Worm (Caenorhabditis elegans) whole organism, young adult: ENCODE measurements around the gene ZK550.2.

Experiments used
- B0261.1 ChIP-seq: sonication (generic microtip); optimal IDR thresholded peaks from 2 replicates; lab custom pipeline; 2016; ENCODE audit warnings: mild to moderate bottlenecking, missing genetic modification characterization, moderate library complexity, missing compliant biosample characterization
- B0336.3 ChIP-seq: fragments of 200-800 bp; sonication (Bioruptor generic); IDR thresholded peaks from 2 replicates; pipeline ENCODE4 v1.3.6; 2022; ENCODE audit warnings: missing genetic modification characterization, missing compliant biosample characterization
- C17E4.6 ChIP-seq: fragments of 200-800 bp; sonication (Bioruptor generic); IDR thresholded peaks from 2 replicates; pipeline ENCODE4 v1.3.6; 2022; ENCODE audit warnings: missing genetic modification reagents, missing genetic modification characterization, missing compliant biosample characterization
- D2030.7 ChIP-seq: fragments of 200-800 bp; sonication (Bioruptor generic); IDR thresholded peaks from 2 replicates; pipeline ENCODE4 v1.3.6; 2022; ENCODE audit warnings: missing genetic modification reagents, missing genetic modification characterization, missing compliant biosample characterization
- F37B4.10 ChIP-seq: fragments of 200-800 bp; sonication (Bioruptor generic); IDR thresholded peaks from 2 replicates; pipeline ENCODE4 v1.3.6; 2022; ENCODE audit warnings: missing genetic modification characterization, missing compliant biosample characterization
- F57C9.4 ChIP-seq: sonication (generic microtip); optimal IDR thresholded peaks from 2 replicates; lab custom pipeline; 2017; ENCODE audit warnings: mild to moderate bottlenecking, missing genetic modification characterization, missing compliant biosample characterization
- Y53G8AR.9 ChIP-seq: fragments of 200-800 bp; sonication (Bioruptor generic); conservative IDR thresholded peaks from 2 replicates; pipeline ENCODE4 v1.3.6; 2022; ENCODE audit warnings: missing genetic modification reagents, missing genetic modification characterization, missing compliant biosample characterization
- Y56A3A.18 ChIP-seq: fragments of 200-800 bp; sonication (Bioruptor generic); IDR thresholded peaks from 2 replicates; pipeline ENCODE4 v1.3.6; 2022; ENCODE audit warnings: missing genetic modification reagents, missing genetic modification characterization, missing compliant biosample characterization
- Y67H2A.10 ChIP-seq: fragments of 200-800 bp; sonication (Bioruptor generic); conservative IDR thresholded peaks from 2 replicates; pipeline ENCODE4 v1.3.6; 2022; ENCODE audit warnings: missing genetic modification reagents, missing genetic modification characterization, missing compliant biosample characterization
- Y79H2A.3 ChIP-seq: fragments of 200-800 bp; sonication (Bioruptor generic); conservative IDR thresholded peaks from 2 replicates; pipeline ENCODE4 v1.3.6; 2022; ENCODE audit warnings: missing genetic modification reagents, missing genetic modification characterization, missing compliant biosample characterization
- ama-1 ChIP-seq, 3 experiments: fragments of 150-350 bp in 1 of 3; sonication (generic microtip) in 2 of 3; optimal IDR thresholded peaks; 2 replicates each; lab custom pipeline; 2014 to 2018; ENCODE audit warnings: missing biosample characterization in 2 of 3, missing genetic modification characterization in 2 of 3, missing genetic modification reagents in 2 of 3
- aptf-3 ChIP-seq: fragments of 200-800 bp; sonication (Bioruptor generic); IDR thresholded peaks from 2 replicates; pipeline ENCODE4 v1.3.6; 2022; ENCODE audit warnings: missing genetic modification characterization, missing compliant biosample characterization
- ceh-27 ChIP-seq: fragments of 200-800 bp; sonication (Bioruptor generic); optimal IDR thresholded peaks from 2 replicates; lab custom pipeline; 2018; ENCODE audit warnings: mild to moderate bottlenecking, missing genetic modification characterization, moderate library complexity, missing compliant biosample characterization
- ceh-40 ChIP-seq: fragments of 200-800 bp; sonication (Bioruptor generic); IDR thresholded peaks from 2 replicates; pipeline ENCODE4 v1.3.6; 2022; ENCODE audit warnings: missing genetic modification characterization, missing compliant biosample characterization
- dox-1 ChIP-seq: fragments of 200-800 bp; sonication (Bioruptor generic); IDR thresholded peaks from 2 replicates; pipeline ENCODE4 v1.3.6; 2022; ENCODE audit warnings: missing genetic modification reagents, missing genetic modification characterization, missing compliant biosample characterization
- dpff-1 ChIP-seq: sonication (generic microtip); optimal IDR thresholded peaks from 2 replicates; lab custom pipeline; 2017; ENCODE audit warnings: mild to moderate bottlenecking, missing genetic modification characterization, missing compliant biosample characterization
- dpl-1 ChIP-seq: fragments of 150-350 bp; optimal IDR thresholded peaks from 2 replicates; lab custom pipeline; 2014; ENCODE audit warnings: missing biosample characterization, missing genetic modification reagents, missing genetic modification characterization
- egrh-3 ChIP-seq: fragments of 200-800 bp; sonication (Bioruptor generic); IDR thresholded peaks from 2 replicates; pipeline ENCODE4 v1.3.6; 2022; ENCODE audit warnings: missing genetic modification reagents, missing genetic modification characterization, missing compliant biosample characterization
- hlh-26 ChIP-seq: fragments of 200-800 bp; sonication (Bioruptor generic); conservative IDR thresholded peaks from 2 replicates; pipeline ENCODE4 v1.3.6; 2022; ENCODE audit warnings: missing genetic modification reagents, missing genetic modification characterization, missing compliant biosample characterization
- lir-1 ChIP-seq: fragments of 200-800 bp; sonication (Bioruptor generic); conservative IDR thresholded peaks from 2 replicates; pipeline ENCODE4 v1.3.6; 2022; ENCODE audit warnings: missing genetic modification reagents, missing genetic modification characterization, missing compliant biosample characterization
- madf-6 ChIP-seq: fragments of 200-800 bp; sonication (Bioruptor generic); IDR thresholded peaks from 2 replicates; pipeline ENCODE4 v1.3.6; 2022; ENCODE audit warnings: missing genetic modification reagents, missing genetic modification characterization, missing compliant biosample characterization
- mel-28 ChIP-seq: sonication (generic microtip); optimal IDR thresholded peaks from 2 replicates; lab custom pipeline; 2016; ENCODE audit warnings: borderline replicate concordance, mild to moderate bottlenecking, missing genetic modification characterization, missing compliant biosample characterization
- mxl-1 ChIP-seq: sonication (generic microtip); optimal IDR thresholded peaks from 2 replicates; lab custom pipeline; 2016; ENCODE audit warnings: missing genetic modification characterization, missing compliant biosample characterization
- nhr-120 ChIP-seq: fragments of 200-800 bp; sonication (Bioruptor generic); IDR thresholded peaks from 2 replicates; pipeline ENCODE4 v1.3.6; 2022; ENCODE audit warnings: missing genetic modification characterization, missing compliant biosample characterization
- nhr-179 ChIP-seq: sonication (generic microtip); optimal IDR thresholded peaks from 2 replicates; lab custom pipeline; 2016; ENCODE audit warnings: mild to moderate bottlenecking, missing genetic modification characterization, missing compliant biosample characterization
- pha-4 ChIP-seq: fragments of 150-350 bp; sonication (generic microtip); optimal IDR thresholded peaks from 2 replicates; lab custom pipeline; 2014; ENCODE audit warnings: missing biosample characterization, missing genetic modification reagents, missing genetic modification characterization
- snpc-1.1 ChIP-seq: sonication (generic microtip); optimal IDR thresholded peaks from 2 replicates; lab custom pipeline; 2017; ENCODE audit warnings: missing genetic modification characterization, mild to moderate bottlenecking, missing compliant biosample characterization, antibody characterized with exemption, moderate library complexity, missing genotype, missing genetic modification reagents; ENCODE audit not compliant: insufficient read depth
- snpc-1.3 ChIP-seq: sonication (generic microtip); optimal IDR thresholded peaks from 2 replicates; lab custom pipeline; 2017; ENCODE audit warnings: missing genetic modification characterization, mild to moderate bottlenecking, missing compliant biosample characterization, antibody characterized with exemption, moderate library complexity, missing genotype, missing genetic modification reagents; ENCODE audit not compliant: insufficient read depth
- snpc-4 ChIP-seq, 5 experiments: fragments of 150-350 bp in 1 of 5; sonication (generic microtip) in 4 of 5; optimal IDR thresholded peaks; 2 replicates each; lab custom pipeline; 2014 to 2018; ENCODE audit warnings: missing genetic modification characterization in 5 of 5, missing biosample characterization in 3 of 5, antibody characterized with exemption in 2 of 5, mild to moderate bottlenecking in 2 of 5, missing compliant biosample characterization in 2 of 5, missing genotype in 2 of 5, moderate library complexity in 2 of 5, missing genetic modification reagents in 1 of 5
- sptf-2 ChIP-seq: fragments of 200-800 bp; sonication (Bioruptor generic); optimal IDR thresholded peaks from 2 replicates; lab custom pipeline; 2018; ENCODE audit warnings: mild to moderate bottlenecking, missing genetic modification characterization, missing compliant biosample characterization
- xnd-1 ChIP-seq: sonication (generic microtip); optimal IDR thresholded peaks from 2 replicates; lab custom pipeline; 2016; ENCODE audit warnings: missing genotype, missing genetic modification reagents, missing genetic modification characterization, missing compliant biosample characterization
- zfh-2 ChIP-seq: fragments of 200-800 bp; sonication (Bioruptor generic); conservative IDR thresholded peaks from 2 replicates; pipeline ENCODE4 v1.3.6; 2022; ENCODE audit warnings: missing genetic modification reagents, missing genetic modification characterization, missing compliant biosample characterization
- ztf-18 ChIP-seq: sonication (generic microtip); optimal IDR thresholded peaks from 2 replicates; lab custom pipeline; 2016; ENCODE audit warnings: missing genotype, mild to moderate bottlenecking, missing genetic modification characterization, missing compliant biosample characterization
- ztf-25 ChIP-seq: fragments of 200-800 bp; sonication (Bioruptor generic); IDR thresholded peaks from 2 replicates; pipeline ENCODE4 v1.3.6; 2022; ENCODE audit warnings: missing genetic modification reagents, missing genetic modification characterization, missing compliant biosample characterization

The ZK550.2 gene

DNA sequence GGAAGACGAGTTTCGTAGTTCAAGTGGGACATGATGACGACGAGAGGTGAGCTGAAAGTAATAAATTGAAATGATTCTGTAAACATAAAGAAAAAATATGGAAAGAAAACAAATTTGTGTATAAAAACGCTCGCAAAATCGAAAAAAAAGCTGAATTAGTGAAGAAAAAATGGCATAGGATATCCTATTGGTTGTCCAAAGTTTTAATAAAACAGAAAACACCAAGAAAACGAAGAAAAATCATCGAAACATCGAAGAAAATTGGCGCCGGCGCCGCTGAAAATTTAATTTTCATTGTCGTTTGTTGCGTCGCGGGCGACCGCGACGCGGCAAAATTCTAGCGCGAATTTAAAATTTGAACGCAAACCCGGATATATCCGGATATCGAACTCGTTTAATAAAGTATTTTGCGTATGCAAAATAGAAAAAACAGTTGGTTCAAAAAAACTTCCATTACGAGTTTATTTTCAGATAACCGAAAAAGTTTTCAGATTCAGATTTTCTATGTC lies 28.3 kb downstream of the ZK550.2 start, which contains the start of gene gln-5 (continued):
- TF ChIP-seq Y67H2A.10 (GFP tag; lab: Robert Waterston, UW): no peak
- no peak for TF ChIP-seq hlh-26 (GFP tag; lab: Robert Waterston, UW)
- no peak for TF ChIP-seq B0261.1 (tag; lab: Kevin White, UChicago)
- no peak for TF ChIP-seq snpc-1.1 (tag; lab: Kevin White, UChicago)
- TF ChIP-seq C17E4.6 (GFP tag; lab: Robert Waterston, UW): peak; percentile 87
- TF ChIP-seq nhr-120 (GFP tag; lab: Robert Waterston, UW): no peak
- TF ChIP-seq snpc-1.3: peak; percentile 41
- peak; percentile 90 for TF ChIP-seq dpl-1 (GFP tag; lab: Kevin White, UChicago)
- no peak for TF ChIP-seq dpff-1 (tag; lab: Kevin White, UChicago)
- no peak for TF ChIP-seq pha-4 (tag; lab: Kevin White, UChicago)
- no peak for TF ChIP-seq nhr-179
- no peak for TF ChIP-seq aptf-3 (GFP tag; lab: Robert Waterston, UW)
- TF ChIP-seq Y56A3A.18 (GFP tag; lab: Robert Waterston, UW): no peak
- peak; percentile 35 for TF ChIP-seq snpc-4 (GFP tag; optimal IDR thresholded peaks at IDR 0.05; lab: Kevin White, UChicago)
- TF ChIP-seq snpc-4 (tag; optimal IDR thresholded peaks at IDR 0.05; lab: Kevin White, UChicago): peak in 3 of 4 experiments; percentile 16 to 76 (median 71)
- TF ChIP-seq ztf-25 (GFP tag; lab: Robert Waterston, UW): no peak
- TF ChIP-seq Y53G8AR.9: no peak
- peak; percentile 97 for TF ChIP-seq D2030.7 (GFP tag; lab: Robert Waterston, UW)
- no peak for TF ChIP-seq mel-28 (tag; lab: Kevin White, UChicago)
- no peak for TF ChIP-seq ztf-18
- no peak for TF ChIP-seq Y79H2A.3 (GFP tag; lab: Robert Waterston, UW)
- no peak for TF ChIP-seq sptf-2 (GFP tag; lab: Kevin White, UChicago)
- no peak for TF ChIP-seq ceh-40 (GFP tag; lab: Robert Waterston, UW)
- no peak for TF ChIP-seq F37B4.10 (GFP tag; lab: Robert Waterston, UW)
- TF ChIP-seq dox-1 (GFP tag; lab: Robert Waterston, UW): peak; percentile 81
- TF ChIP-seq egrh-3 (GFP tag; lab: Robert Waterston, UW): no peak
- no peak for TF ChIP-seq ceh-27 (GFP tag; lab: Kevin White, UChicago)
- TF ChIP-seq ama-1 (optimal IDR thresholded peaks at IDR 0.05; lab: Kevin White, UChicago): no peak
- TF ChIP-seq ama-1 (GFP tag; optimal IDR thresholded peaks at IDR 0.05; lab: Kevin White, UChicago): no peak
- TF ChIP-seq zfh-2 (GFP tag; lab: Robert Waterston, UW): no peak

ce11 chrIV:17275281-17275680 lies 29.9 kb downstream of the ZK550.2 start, which contains the start of gene lhfp-4:
TSS of gene lhfp-4 (plus strand) at chrIV:17275581.
- TF ChIP-seq lir-1 (GFP tag; lab: Robert Waterston, UW): no peak
- no peak for TF ChIP-seq B0336.3 (GFP tag; lab: Robert Waterston, UW)
- no peak for TF ChIP-seq madf-6 (GFP tag; lab: Robert Waterston, UW)
- TF ChIP-seq xnd-1 (tag; lab: Kevin White, UChicago): no peak
- TF ChIP-seq D2030.7 (GFP tag; lab: Robert Waterston, UW): no peak
- no peak for TF ChIP-seq mxl-1
- no peak for TF ChIP-seq F57C9.4 (tag; lab: Kevin White, UChicago)
- TF ChIP-seq, all 124 proteins: peak for 0
